Worm (Caenorhabditis elegans) whole organism, young adult: ENCODE results near the gene T01H3.2.
A peak's percentile ranks its signal among the peaks of the same experiment; 100 is the strongest.

Experiments used
- B0261.1 ChIP-seq: sonication (generic microtip); optimal IDR thresholded peaks from 2 replicates; lab custom pipeline; 2016; ENCODE audit warnings: mild to moderate bottlenecking, missing genetic modification characterization, moderate library complexity, missing compliant biosample characterization
- B0336.3 ChIP-seq: fragments of 200-800 bp; sonication (Bioruptor generic); IDR thresholded peaks from 2 replicates; pipeline ENCODE4 v1.3.6; 2022; ENCODE audit warnings: missing genetic modification characterization, missing compliant biosample characterization
- C06A6.2 ChIP-seq: fragments of 200-800 bp; sonication (Bioruptor generic); conservative IDR thresholded peaks from 2 replicates; pipeline ENCODE4 v1.3.6; 2022; ENCODE audit warnings: missing genetic modification characterization, missing compliant biosample characterization
- D2030.7 ChIP-seq: fragments of 200-800 bp; sonication (Bioruptor generic); IDR thresholded peaks from 2 replicates; pipeline ENCODE4 v1.3.6; 2022; ENCODE audit warnings: missing genetic modification reagents, missing genetic modification characterization, missing compliant biosample characterization
- F49E8.2 ChIP-seq: sonication (generic microtip); optimal IDR thresholded peaks from 3 replicates; lab custom pipeline; 2017; ENCODE audit warnings: missing genetic modification characterization, mild to moderate bottlenecking, missing compliant biosample characterization, antibody characterized with exemption, moderate library complexity; ENCODE audit not compliant: insufficient read depth
- F55B11.4 ChIP-seq: sonication (generic microtip); optimal IDR thresholded peaks from 2 replicates; lab custom pipeline; 2016; ENCODE audit warnings: missing compliant biosample characterization, missing genetic modification characterization, borderline replicate concordance; ENCODE audit not compliant: insufficient read depth
- T07F8.4 ChIP-seq: sonication (generic microtip); optimal IDR thresholded peaks from 2 replicates; lab custom pipeline; 2016; ENCODE audit warnings: mild to moderate bottlenecking, missing genetic modification characterization, moderate library complexity, missing compliant biosample characterization
- Y67H2A.10 ChIP-seq: fragments of 200-800 bp; sonication (Bioruptor generic); conservative IDR thresholded peaks from 2 replicates; pipeline ENCODE4 v1.3.6; 2022; ENCODE audit warnings: missing genetic modification reagents, missing genetic modification characterization, missing compliant biosample characterization
- Y79H2A.3 ChIP-seq: fragments of 200-800 bp; sonication (Bioruptor generic); conservative IDR thresholded peaks from 2 replicates; pipeline ENCODE4 v1.3.6; 2022; ENCODE audit warnings: missing genetic modification reagents, missing genetic modification characterization, missing compliant biosample characterization
- Y95B8A.8 ChIP-seq: fragments of 200-800 bp; sonication (Bioruptor generic); IDR thresholded peaks from 2 replicates; pipeline ENCODE4 v1.3.6; 2022; ENCODE audit warnings: missing genetic modification reagents, missing genetic modification characterization, missing compliant biosample characterization
- aptf-2 ChIP-seq: fragments of 200-800 bp; sonication (Bioruptor generic); conservative IDR thresholded peaks from 2 replicates; pipeline ENCODE4 v1.3.6; 2022; ENCODE audit warnings: missing genetic modification reagents, missing genetic modification characterization, missing compliant biosample characterization
- athp-1 ChIP-seq: sonication (generic microtip); optimal IDR thresholded peaks from 2 replicates; lab custom pipeline; 2017; ENCODE audit warnings: mild to moderate bottlenecking, missing genetic modification characterization, missing compliant biosample characterization
- attf-3 ChIP-seq: fragments of 200-800 bp; sonication (Bioruptor generic); conservative IDR thresholded peaks from 2 replicates; pipeline ENCODE4 v1.3.6; 2022; ENCODE audit warnings: missing genetic modification reagents, missing genetic modification characterization, missing compliant biosample characterization
- attf-6 ChIP-seq: fragments of 200-800 bp; sonication (Bioruptor generic); IDR thresholded peaks from 2 replicates; pipeline ENCODE4 v1.3.6; 2022; ENCODE audit warnings: missing genetic modification reagents, missing genetic modification characterization, missing compliant biosample characterization
- ceh-58 ChIP-seq: fragments of 200-800 bp; sonication (Bioruptor generic); IDR thresholded peaks from 2 replicates; pipeline ENCODE4 v1.3.6; 2022; ENCODE audit warnings: missing genetic modification characterization, missing compliant biosample characterization
- ceh-79 ChIP-seq: sonication (generic microtip); optimal IDR thresholded peaks from 2 replicates; lab custom pipeline; 2017; ENCODE audit warnings: mild to moderate bottlenecking, missing genetic modification characterization, missing compliant biosample characterization
- dox-1 ChIP-seq: fragments of 200-800 bp; sonication (Bioruptor generic); IDR thresholded peaks from 2 replicates; pipeline ENCODE4 v1.3.6; 2022; ENCODE audit warnings: missing genetic modification reagents, missing genetic modification characterization, missing compliant biosample characterization
- dpl-1 ChIP-seq: fragments of 150-350 bp; optimal IDR thresholded peaks from 2 replicates; lab custom pipeline; 2014; ENCODE audit warnings: missing biosample characterization, missing genetic modification reagents, missing genetic modification characterization
- efl-1 ChIP-seq: fragments of 150-350 bp; optimal IDR thresholded peaks from 2 replicates; lab custom pipeline; 2014; ENCODE audit warnings: missing biosample characterization, missing genetic modification reagents, missing genetic modification characterization
- egl-18 ChIP-seq: fragments of 200-800 bp; sonication (Bioruptor generic); IDR thresholded peaks from 2 replicates; pipeline ENCODE4 v1.3.6; 2022; ENCODE audit warnings: missing genetic modification reagents, missing genetic modification characterization, missing compliant biosample characterization
- egl-44 ChIP-seq: fragments of 200-800 bp; sonication (Bioruptor generic); IDR thresholded peaks from 2 replicates; pipeline ENCODE4 v1.3.6; 2022; ENCODE audit warnings: missing genetic modification reagents, missing genetic modification characterization, missing compliant biosample characterization
- egrh-3 ChIP-seq: fragments of 200-800 bp; sonication (Bioruptor generic); IDR thresholded peaks from 2 replicates; pipeline ENCODE4 v1.3.6; 2022; ENCODE audit warnings: missing genetic modification reagents, missing genetic modification characterization, missing compliant biosample characterization
- ekl-4 ChIP-seq: fragments of 200-800 bp; sonication (Bioruptor generic); IDR thresholded peaks from 2 replicates; pipeline ENCODE4 v1.3.6; 2022; ENCODE audit warnings: missing genetic modification reagents, missing genetic modification characterization, missing compliant biosample characterization
- hlh-12 ChIP-seq: sonication (generic microtip); optimal IDR thresholded peaks from 2 replicates; lab custom pipeline; 2016; ENCODE audit warnings: missing genetic modification characterization, missing compliant biosample characterization
- hlh-26 ChIP-seq: fragments of 200-800 bp; sonication (Bioruptor generic); conservative IDR thresholded peaks from 2 replicates; pipeline ENCODE4 v1.3.6; 2022; ENCODE audit warnings: missing genetic modification reagents, missing genetic modification characterization, missing compliant biosample characterization
- hrde-1 ChIP-seq: sonication (generic microtip); optimal IDR thresholded peaks from 2 replicates; lab custom pipeline; 2016; ENCODE audit warnings: missing genetic modification characterization, mild to moderate bottlenecking, missing compliant biosample characterization, moderate library complexity, missing genotype, missing genetic modification reagents, borderline replicate concordance
- hsf-1 ChIP-seq: fragments of 200-800 bp; sonication (Bioruptor generic); IDR thresholded peaks from 2 replicates; pipeline ENCODE4 v1.3.6; 2022; ENCODE audit warnings: missing genetic modification reagents, missing genetic modification characterization, missing compliant biosample characterization
- lag-1 ChIP-seq: fragments of 200-800 bp; sonication (Bioruptor generic); IDR thresholded peaks from 2 replicates; pipeline ENCODE4 v1.3.6; 2022; ENCODE audit warnings: missing genetic modification reagents, missing genetic modification characterization, missing compliant biosample characterization
- lin-26 ChIP-seq: fragments of 200-800 bp; sonication (Bioruptor generic); IDR thresholded peaks from 2 replicates; pipeline ENCODE4 v1.3.6; 2022; ENCODE audit warnings: missing genetic modification reagents, missing genetic modification characterization, missing compliant biosample characterization
- lin-35 ChIP-seq, 3 experiments: fragments of 150-350 bp in 2 of 3; sonication (generic microtip) in 1 of 3; optimal IDR thresholded peaks; 2 replicates each; lab custom pipeline; 2014 to 2018; ENCODE audit warnings: missing biosample characterization in 3 of 3, missing genetic modification characterization in 3 of 3, missing genetic modification reagents in 3 of 3
- lin-54 ChIP-seq: fragments of 200-800 bp; sonication (Bioruptor generic); optimal IDR thresholded peaks from 2 replicates; lab custom pipeline; 2018; ENCODE audit warnings: mild to moderate bottlenecking, missing genetic modification characterization, missing compliant biosample characterization
- lir-1 ChIP-seq: fragments of 200-800 bp; sonication (Bioruptor generic); conservative IDR thresholded peaks from 2 replicates; pipeline ENCODE4 v1.3.6; 2022; ENCODE audit warnings: missing genetic modification reagents, missing genetic modification characterization, missing compliant biosample characterization
- lsl-1 ChIP-seq: fragments of 200-800 bp; sonication (Bioruptor generic); optimal IDR thresholded peaks from 2 replicates; lab custom pipeline; 2018; ENCODE audit warnings: mild to moderate bottlenecking, missing genetic modification characterization, moderate library complexity, missing compliant biosample characterization
- madf-10 ChIP-seq: sonication (generic microtip); optimal IDR thresholded peaks from 2 replicates; lab custom pipeline; 2016; ENCODE audit warnings: mild to moderate bottlenecking, missing genetic modification characterization, missing compliant biosample characterization
- madf-3 ChIP-seq: fragments of 200-800 bp; sonication (Bioruptor generic); IDR thresholded peaks from 2 replicates; pipeline ENCODE4 v1.3.6; 2022; ENCODE audit warnings: missing genetic modification reagents, missing genetic modification characterization, missing compliant biosample characterization
- madf-6 ChIP-seq: fragments of 200-800 bp; sonication (Bioruptor generic); IDR thresholded peaks from 2 replicates; pipeline ENCODE4 v1.3.6; 2022; ENCODE audit warnings: missing genetic modification reagents, missing genetic modification characterization, missing compliant biosample characterization
- mcd-1 ChIP-seq: fragments of 200-800 bp; sonication (Bioruptor generic); IDR thresholded peaks from 2 replicates; pipeline ENCODE4 v1.3.6; 2022; ENCODE audit warnings: missing genetic modification reagents, missing genetic modification characterization, missing compliant biosample characterization
- nfya-2 ChIP-seq: fragments of 200-800 bp; sonication (Bioruptor generic); IDR thresholded peaks from 2 replicates; pipeline ENCODE4 v1.3.6; 2022; ENCODE audit warnings: missing genetic modification reagents, missing genetic modification characterization, missing compliant biosample characterization
- nfyb-1 ChIP-seq: fragments of 200-800 bp; sonication (Bioruptor generic); IDR thresholded peaks from 2 replicates; pipeline ENCODE4 v1.3.6; 2022; ENCODE audit warnings: missing genetic modification reagents, missing genetic modification characterization, missing compliant biosample characterization
- nhr-90 ChIP-seq: sonication (generic microtip); optimal IDR thresholded peaks from 2 replicates; lab custom pipeline; 2016; ENCODE audit warnings: missing genotype, mild to moderate bottlenecking, missing genetic modification characterization, missing compliant biosample characterization
- rcor-1 ChIP-seq: fragments of 200-800 bp; sonication (Bioruptor generic); IDR thresholded peaks from 2 replicates; pipeline ENCODE4 v1.3.6; 2022; ENCODE audit warnings: missing genetic modification reagents, missing genetic modification characterization, missing compliant biosample characterization
- snpc-1.3 ChIP-seq: sonication (generic microtip); optimal IDR thresholded peaks from 2 replicates; lab custom pipeline; 2017; ENCODE audit warnings: missing genetic modification characterization, mild to moderate bottlenecking, missing compliant biosample characterization, antibody characterized with exemption, moderate library complexity, missing genotype, missing genetic modification reagents; ENCODE audit not compliant: insufficient read depth
- tlf-1 ChIP-seq: fragments of 200-800 bp; sonication (Bioruptor generic); optimal IDR thresholded peaks from 2 replicates; lab custom pipeline; 2018; ENCODE audit warnings: mild to moderate bottlenecking, missing genetic modification characterization, missing compliant biosample characterization
- unc-130 ChIP-seq: sonication (generic microtip); optimal IDR thresholded peaks from 2 replicates; lab custom pipeline; 2016; ENCODE audit warnings: missing genetic modification reagents, missing genetic modification characterization, missing compliant biosample characterization
- ztf-6 ChIP-seq: fragments of 200-800 bp; sonication (Bioruptor generic); IDR thresholded peaks from 2 replicates; pipeline ENCODE4 v1.3.6; 2022; ENCODE audit warnings: missing genetic modification reagents, missing genetic modification characterization, missing compliant biosample characterization

The T01H3.2 gene

DNA sequence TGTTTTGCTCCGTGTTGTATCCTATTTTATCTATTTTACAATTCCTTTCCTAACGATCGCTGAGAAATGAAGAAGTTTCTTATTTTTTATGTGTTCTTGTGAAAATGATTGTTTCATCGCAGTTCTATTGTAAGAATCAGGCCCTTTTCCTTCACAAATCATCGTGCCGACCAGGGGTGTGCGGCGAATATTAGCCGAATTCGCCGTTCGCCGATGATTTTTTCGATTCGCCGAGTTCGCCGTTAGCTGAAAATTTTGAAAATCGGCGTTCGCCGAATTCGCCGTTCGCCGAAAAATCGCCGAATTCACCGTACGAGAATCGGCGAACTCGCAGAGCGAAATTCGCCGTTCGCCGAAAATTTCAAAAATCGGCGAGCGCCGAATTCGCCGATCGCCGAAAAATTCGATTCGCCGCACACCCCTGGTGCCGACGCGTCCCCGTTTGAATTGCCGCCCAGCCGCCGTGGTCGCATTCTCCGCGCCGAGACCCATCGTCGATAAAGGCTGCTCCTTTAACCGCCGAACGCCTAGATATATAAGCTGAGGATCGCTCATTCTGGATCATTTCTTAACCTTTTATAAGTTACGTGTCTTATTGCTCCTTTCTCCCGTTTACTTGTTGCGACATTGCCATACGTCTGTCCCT, 14.2 kb downstream of the T01H3.2 start (continued):
- TF ChIP-seq nfyb-1 (GFP tag; lab: Robert Waterston, UW), result no peak
- TF ChIP-seq madf-10 (tag; lab: Kevin White, UChicago), result no peak
- TF ChIP-seq lin-54 (GFP tag; lab: Kevin White, UChicago), result peak; percentile 75
- TF ChIP-seq T07F8.4 (tag; lab: Kevin White, UChicago), result no peak
- TF ChIP-seq efl-1, result peak; percentile 59
- no peak for TF ChIP-seq egl-18 (GFP tag; lab: Robert Waterston, UW)
- peak; percentile 39 for TF ChIP-seq mcd-1
- 0 out of 2 replicates have a peak, but pooled peaks have one; percentile 11 for TF ChIP-seq Y67H2A.10 (GFP tag; lab: Robert Waterston, UW)
- no peak for TF ChIP-seq F55B11.4 (tag; lab: Kevin White, UChicago)
- peak; percentile 50 for TF ChIP-seq B0336.3 (GFP tag; lab: Robert Waterston, UW)
- TF ChIP-seq B0261.1 (tag; lab: Kevin White, UChicago), result no peak
- no peak for TF ChIP-seq madf-3 (GFP tag; lab: Robert Waterston, UW)

DNA sequence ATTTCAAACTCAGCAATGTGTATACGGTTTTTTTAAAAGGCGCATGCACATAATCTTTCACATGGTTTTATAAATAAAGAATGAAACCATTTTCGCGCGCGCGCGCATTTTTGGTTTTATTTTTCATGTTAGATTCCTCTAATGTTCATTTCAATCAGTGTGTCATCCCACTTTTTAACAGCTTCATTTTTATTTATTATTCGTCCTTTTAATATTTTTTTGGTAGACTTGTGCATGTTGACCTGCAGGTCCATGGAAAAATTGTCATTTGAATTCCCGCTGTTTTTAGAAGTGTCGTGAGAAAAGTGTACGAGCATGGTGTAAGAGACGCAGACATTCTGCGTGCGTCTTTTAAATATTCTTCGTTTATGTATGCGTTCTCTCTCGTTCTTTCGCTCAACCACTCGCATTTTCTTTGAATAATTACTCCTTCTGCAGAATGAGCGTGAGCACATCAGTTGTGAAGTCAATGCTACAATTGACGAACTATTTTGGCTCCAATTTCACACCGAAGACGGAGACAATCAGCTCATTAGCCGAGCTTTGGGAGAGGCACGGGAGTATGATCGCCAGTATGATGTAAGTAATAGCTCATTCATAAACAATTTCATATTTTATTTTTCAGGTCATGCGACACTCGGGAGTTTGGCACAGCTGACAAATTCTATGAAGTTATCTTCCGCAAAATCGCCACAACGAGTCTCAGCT, 17.4 kb downstream of the T01H3.2 start, which contains the start of gene lin-5:
lin-5 (plus strand) TSS at position 354 of the 708 bp plus-strand sequence.
- no peak for TF ChIP-seq ceh-58 (GFP tag; lab: Robert Waterston, UW)
- TF ChIP-seq hrde-1 (tag; lab: Kevin White, UChicago), result peak; percentile 8
- TF ChIP-seq lag-1 (GFP tag; lab: Robert Waterston, UW), result no peak
- peak; percentile 62 for TF ChIP-seq snpc-1.3 (tag; lab: Kevin White, UChicago)
- no peak for TF ChIP-seq ceh-79
- TF ChIP-seq nhr-90, result no peak
- TF ChIP-seq attf-3 (GFP tag; lab: Robert Waterston, UW), result peak; percentile 70
- no peak for TF ChIP-seq egl-44 (GFP tag; lab: Robert Waterston, UW)
- no peak for TF ChIP-seq C06A6.2 (GFP tag; lab: Robert Waterston, UW)
- TF ChIP-seq hsf-1 (GFP tag; lab: Robert Waterston, UW), result peak; percentile 78
- TF ChIP-seq hlh-26 (GFP tag; lab: Robert Waterston, UW), result no peak
- peak; percentile 77; the same call in 1 of the 2 replicates for TF ChIP-seq Y79H2A.3 (GFP tag; lab: Robert Waterston, UW)
- no peak for TF ChIP-seq lin-26 (GFP tag; lab: Robert Waterston, UW)
- TF ChIP-seq F49E8.2 (tag; lab: Kevin White, UChicago), result peak; percentile 77
- peak; percentile 93 for TF ChIP-seq lsl-1 (GFP tag; lab: Kevin White, UChicago)
- no peak for TF ChIP-seq egrh-3 (GFP tag; lab: Robert Waterston, UW)
- no peak for TF ChIP-seq nfya-2 (GFP tag; lab: Robert Waterston, UW)
- TF ChIP-seq ekl-4 (GFP tag; lab: Robert Waterston, UW), result peak; percentile 70
- TF ChIP-seq aptf-2 (GFP tag; lab: Robert Waterston, UW), result no peak
- 0 out of 2 replicates have a peak, but pooled peaks have one; percentile 10 for TF ChIP-seq attf-6
- peak; percentile 80 for TF ChIP-seq dpl-1 (GFP tag; lab: Kevin White, UChicago)
- peak; percentile 74 for TF ChIP-seq rcor-1 (GFP tag; lab: Robert Waterston, UW)
- TF ChIP-seq D2030.7 (GFP tag; lab: Robert Waterston, UW), result peak; percentile 91
- peak; percentile 76 for TF ChIP-seq dox-1
- no peak for TF ChIP-seq athp-1 (tag; lab: Kevin White, UChicago)
- TF ChIP-seq ztf-6 (GFP tag; lab: Robert Waterston, UW), result no peak
- peak in 2 of 3 experiments; percentile 19 to 74 for TF ChIP-seq lin-35 (GFP tag; optimal IDR thresholded peaks at IDR 0.05; lab: Kevin White, UChicago)
- peak; percentile 99 for TF ChIP-seq madf-6
- peak; percentile 78 for TF ChIP-seq tlf-1
- peak; percentile 69; the same call in 1 of the 2 replicates for TF ChIP-seq Y95B8A.8 (GFP tag; lab: Robert Waterston, UW)
- TF ChIP-seq lir-1 (GFP tag; lab: Robert Waterston, UW), result no peak; the same call in 1 of the 2 replicates
- peak; percentile 82 for TF ChIP-seq unc-130 (GFP tag; lab: Kevin White, UChicago)
- TF ChIP-seq hlh-12, result no peak
